Fruit fly (Drosophila melanogaster) S2 (cell line): ENCODE measurements around the gene Dis3.

Experiments used
- CG8478 ChIP-seq: fragments of >200 bp; optimal IDR thresholded peaks from 2 replicates; lab custom pipeline; 2018
- CTCF ChIP-seq, 2 experiments: fragments of >200 bp; optimal IDR thresholded peaks; 2 replicates each; lab custom pipeline; 2018

DNA sequence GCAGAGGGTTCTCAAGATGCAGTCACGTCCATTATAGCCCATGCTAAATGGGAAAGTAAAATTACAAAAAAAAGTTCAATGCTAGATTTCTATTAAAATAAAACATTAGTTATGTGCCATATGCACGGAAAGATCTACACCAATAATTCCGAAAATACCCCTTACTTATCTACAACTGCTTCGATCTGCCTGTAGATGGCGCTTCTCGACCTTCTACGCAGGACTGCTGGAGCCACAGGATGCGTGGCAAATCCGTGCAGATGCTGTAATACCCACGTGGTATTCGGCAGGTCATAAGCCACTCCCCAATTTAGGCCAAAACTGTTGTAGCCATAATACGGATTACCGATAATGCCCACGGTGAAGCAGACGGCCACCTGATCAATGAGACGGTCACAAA is 53.2 kb downstream of the Dis3 start:
- no peak for TF ChIP-seq CG8478 (lab: Kevin White, UChicago)
- peak; percentile 68 to 71 for TF ChIP-seq CTCF (optimal IDR thresholded peaks at IDR 0.05; lab: Kevin White, UChicago)
